Fruit fly (Drosophila melanogaster) whole organism, embryonic: ENCODE measurements around the gene CG5068.

ENCODE experiments used
- ATbp ChIP-seq: fragments of 200-800 bp; sonication (Bioruptor generic); optimal IDR thresholded peaks from 2 replicates; lab custom pipeline; 2017; ENCODE audit warnings: missing biosample characterization, mild to moderate bottlenecking, missing genetic modification characterization, missing genetic modification reagents
- Atf-2 ChIP-seq: fragments of 200-800 bp; sonication (Bioruptor generic); optimal IDR thresholded peaks from 2 replicates; lab custom pipeline; 2016; ENCODE audit warnings: missing biosample characterization, missing genetic modification characterization
- Blimp-1 ChIP-seq: fragments of 200-800 bp; sonication (Bioruptor generic); optimal IDR thresholded peaks from 3 replicates; lab custom pipeline; 2018; ENCODE audit warnings: missing biosample characterization, missing genetic modification characterization, mild to moderate bottlenecking, moderate library complexity, missing genetic modification reagents
- CG10274 ChIP-seq: fragments of 200-800 bp; sonication (Bioruptor generic); optimal IDR thresholded peaks from 3 replicates; lab custom pipeline; 2017; ENCODE audit warnings: missing biosample characterization, mild to moderate bottlenecking, missing genetic modification characterization
- CG10366 ChIP-seq: fragments of 200-800 bp; sonication (Bioruptor generic); IDR thresholded peaks from 2 replicates; pipeline ENCODE4 v1.3.6; 2022; ENCODE audit warnings: missing biosample characterization, missing genetic modification characterization
- CG10565 ChIP-seq: fragments of 200-800 bp; sonication (Bioruptor generic); optimal IDR thresholded peaks from 3 replicates; lab custom pipeline; 2016; ENCODE audit warnings: missing biosample characterization, mild to moderate bottlenecking, missing genetic modification characterization
- CG1233 ChIP-seq: fragments of 200-800 bp; sonication (Bioruptor generic); optimal IDR thresholded peaks from 4 replicates; lab custom pipeline; 2018; ENCODE audit warnings: missing biosample characterization, mild to moderate bottlenecking, missing genetic modification characterization
- CG14965 ChIP-seq: fragments of 200-800 bp; sonication (Bioruptor generic); optimal IDR thresholded peaks from 2 replicates; lab custom pipeline; 2016; ENCODE audit warnings: missing biosample characterization, missing genetic modification characterization, borderline replicate concordance
- CG16863 ChIP-seq: fragments of 200-800 bp; sonication (Bioruptor generic); optimal IDR thresholded peaks from 3 replicates; lab custom pipeline; 2016; ENCODE audit warnings: missing biosample characterization, missing genetic modification characterization
- CG17328 ChIP-seq: fragments of 200-800 bp; sonication (Bioruptor generic); IDR thresholded peaks from 2 replicates; pipeline ENCODE4 v1.3.6; 2022; ENCODE audit warnings: missing biosample characterization, missing genetic modification characterization
- CG17829 ChIP-seq: fragments of 200-800 bp; optimal IDR thresholded peaks from 2 replicates; lab custom pipeline; 2019; ENCODE audit warnings: missing biosample characterization, mild to moderate bottlenecking, missing genetic modification characterization, moderate library complexity
- CG18262 ChIP-seq: fragments of 200-800 bp; optimal IDR thresholded peaks from 3 replicates; lab custom pipeline; 2019; ENCODE audit warnings: missing biosample characterization, mild to moderate bottlenecking, missing genetic modification characterization, moderate library complexity
- CG2678 ChIP-seq: fragments of 200-800 bp; sonication (Bioruptor generic); optimal IDR thresholded peaks from 3 replicates; lab custom pipeline; 2019; ENCODE audit warnings: missing biosample characterization, mild to moderate bottlenecking, missing genetic modification characterization, moderate library complexity
- CG30403 ChIP-seq: fragments of 200-800 bp; sonication (Bioruptor generic); optimal IDR thresholded peaks from 3 replicates; lab custom pipeline; 2016; ENCODE audit warnings: missing biosample characterization, missing genetic modification characterization
- CG3726 ChIP-seq: fragments of 200-800 bp; sonication (Bioruptor generic); IDR thresholded peaks from 3 replicates; pipeline ENCODE4, ENCODE4 v1.3.6; 2022; ENCODE audit warnings: missing biosample characterization, missing genetic modification characterization
- CG4424 ChIP-seq: fragments of 200-800 bp; sonication (Bioruptor generic); optimal IDR thresholded peaks from 3 replicates; lab custom pipeline; 2016; ENCODE audit warnings: missing biosample characterization, missing genetic modification characterization
- CG4707 ChIP-seq: fragments of 200-800 bp; sonication (Bioruptor generic); optimal IDR thresholded peaks from 2 replicates; lab custom pipeline; 2018; ENCODE audit warnings: missing biosample characterization, mild to moderate bottlenecking, missing genetic modification characterization, moderate library complexity
- CG6272 ChIP-seq: fragments of 200-800 bp; sonication (Bioruptor generic); IDR thresholded peaks from 2 replicates; pipeline ENCODE4 v1.3.6; 2022; ENCODE audit warnings: missing biosample characterization, missing genetic modification characterization
- CG7372 ChIP-seq: fragments of 200-800 bp; sonication (Bioruptor generic); IDR thresholded peaks from 2 replicates; pipeline ENCODE4 v1.3.6; 2022; ENCODE audit warnings: missing biosample characterization, missing genetic modification characterization
- CG7839 ChIP-seq: fragments of 200-800 bp; sonication (Bioruptor generic); optimal IDR thresholded peaks from 3 replicates; lab custom pipeline; 2018; ENCODE audit warnings: missing biosample characterization, mild to moderate bottlenecking, missing genetic modification characterization, moderate library complexity
- CG8388 ChIP-seq: fragments of 200-800 bp; sonication (Bioruptor generic); optimal IDR thresholded peaks from 2 replicates; lab custom pipeline; 2019; ENCODE audit warnings: missing biosample characterization, mild to moderate bottlenecking, missing genetic modification characterization, moderate library complexity
- CoRest ChIP-seq: fragments of 200-800 bp; sonication (Bioruptor generic); optimal IDR thresholded peaks from 3 replicates; lab custom pipeline; 2018; ENCODE audit warnings: missing biosample characterization, mild to moderate bottlenecking, missing genetic modification characterization, moderate library complexity
- D ChIP-seq, 2 experiments: fragments of 200-800 bp in 1 of 2; fragments of >200 bp in 1 of 2; sonication (Bioruptor generic) in 1 of 2; optimal IDR thresholded peaks; 2 replicates in 1 of 2; 3 replicates in 1 of 2; lab custom pipeline; 2017; ENCODE audit warnings: mild to moderate bottlenecking in 1 of 2, missing biosample characterization in 1 of 2, missing genetic modification characterization in 1 of 2, missing genetic modification reagents in 1 of 2
- Eip74EF ChIP-seq, 2 experiments: fragments of 200-800 bp in 1 of 2; fragments of >200 bp in 1 of 2; sonication (Bioruptor generic) in 1 of 2; optimal IDR thresholded peaks; 2 replicates each; lab custom pipeline; 2017 to 2019; ENCODE audit warnings: missing biosample characterization in 2 of 2, missing genetic modification characterization in 2 of 2, mild to moderate bottlenecking in 1 of 2, moderate library complexity in 1 of 2
- Hr51 ChIP-seq, 2 experiments: fragments of 200-800 bp; sonication (Bioruptor generic); optimal IDR thresholded peaks; 2 replicates in 1 of 2; 3 replicates in 1 of 2; lab custom pipeline; 2016 to 2018; ENCODE audit warnings: missing biosample characterization in 2 of 2, missing genetic modification characterization in 2 of 2, mild to moderate bottlenecking in 1 of 2, moderate library complexity in 1 of 2
- Med ChIP-seq: fragments of 200-800 bp; sonication (Bioruptor generic); peaks from one replicate; lab custom pipeline; 2016; ENCODE audit warnings: missing biosample characterization, missing genetic modification characterization, mild to moderate bottlenecking, inconsistent platforms, moderate library complexity
- Mes4 ChIP-seq: fragments of 200-800 bp; sonication (Bioruptor generic); optimal IDR thresholded peaks from 2 replicates; lab custom pipeline; 2016; ENCODE audit warnings: missing biosample characterization, missing genetic modification characterization
- Sox100B ChIP-seq: fragments of 200-800 bp; sonication (Bioruptor generic); optimal IDR thresholded peaks from 3 replicates; lab custom pipeline; 2018; ENCODE audit warnings: missing biosample characterization, mild to moderate bottlenecking, missing genetic modification characterization
- Xrp1 ChIP-seq: fragments of 200-800 bp; sonication (Bioruptor generic); IDR thresholded peaks from 2 replicates; pipeline ENCODE4 v1.3.6; 2022; ENCODE audit warnings: missing biosample characterization, missing genetic modification characterization
- bowl ChIP-seq: fragments of 200-800 bp; sonication (Bioruptor generic); IDR thresholded peaks from 2 replicates; pipeline ENCODE4 v1.3.6; 2022; ENCODE audit warnings: missing biosample characterization, missing genetic modification characterization
- bsh ChIP-seq, 2 experiments: fragments of 200-800 bp; sonication (Bioruptor generic); optimal IDR thresholded peaks; 2 replicates each; lab custom pipeline; 2017 to 2018; ENCODE audit warnings: mild to moderate bottlenecking in 2 of 2, missing biosample characterization in 2 of 2, missing genetic modification characterization in 2 of 2, moderate library complexity in 1 of 2
- crc ChIP-seq: fragments of 200-800 bp; sonication (Bioruptor generic); optimal IDR thresholded peaks from 2 replicates; lab custom pipeline; 2016; ENCODE audit warnings: missing biosample characterization, missing genetic modification characterization
- croc ChIP-seq: fragments of 200-800 bp; sonication (Bioruptor generic); conservative IDR thresholded peaks from 3 replicates; pipeline ENCODE4 v1.3.6; 2022; ENCODE audit warnings: missing biosample characterization, missing genetic modification characterization
- dmrt99B ChIP-seq: fragments of 200-800 bp; sonication (Bioruptor generic); optimal IDR thresholded peaks from 2 replicates; lab custom pipeline; 2018; ENCODE audit warnings: missing biosample characterization, mild to moderate bottlenecking, missing genetic modification characterization, moderate library complexity
- dpn ChIP-seq, 2 experiments: fragments of 200-800 bp; sonication (Bioruptor generic); optimal IDR thresholded peaks; 3 replicates each; lab custom pipeline; 2016; ENCODE audit warnings: missing biosample characterization in 2 of 2, missing genetic modification characterization in 2 of 2
- gem ChIP-seq: fragments of 200-800 bp; sonication (Bioruptor generic); optimal IDR thresholded peaks from 2 replicates; lab custom pipeline; 2019; ENCODE audit warnings: missing biosample characterization, mild to moderate bottlenecking, missing genetic modification characterization, moderate library complexity
- hkb ChIP-seq, 2 experiments: fragments of 200-800 bp in 1 of 2; fragments of >200 bp in 1 of 2; sonication (Bioruptor generic) in 1 of 2; IDR thresholded peaks in 1 of 2; optimal IDR thresholded peaks in 1 of 2; 2 replicates each; pipeline versions ENCODE4 v1.3.6 to Lab custom; 2017 to 2022; ENCODE audit warnings: missing biosample characterization in 1 of 2, missing genetic modification characterization in 1 of 2
- lbe ChIP-seq: fragments of 200-800 bp; sonication (Bioruptor generic); optimal IDR thresholded peaks from 2 replicates; lab custom pipeline; 2016; ENCODE audit warnings: missing biosample characterization, mild to moderate bottlenecking, missing genetic modification characterization
- lmd ChIP-seq: fragments of 200-800 bp; sonication (Bioruptor generic); IDR thresholded peaks from 2 replicates; pipeline ENCODE4 v1.3.6; 2022; ENCODE audit warnings: missing biosample characterization, missing genetic modification characterization
- nerfin-1 ChIP-seq: fragments of 200-800 bp; sonication (Bioruptor generic); optimal IDR thresholded peaks from 3 replicates; lab custom pipeline; 2019; ENCODE audit warnings: missing biosample characterization, mild to moderate bottlenecking, missing genetic modification characterization, moderate library complexity
- nerfin-2 ChIP-seq: fragments of 200-800 bp; sonication (Bioruptor generic); IDR thresholded peaks from 2 replicates; pipeline ENCODE4 v1.3.6; 2022; ENCODE audit warnings: missing biosample characterization, missing genetic modification characterization; ENCODE audit not compliant: partially characterized antibody
- nmo ChIP-seq: fragments of 200-800 bp; sonication (Bioruptor generic); optimal IDR thresholded peaks from 2 replicates; lab custom pipeline; 2018; ENCODE audit warnings: missing biosample characterization, mild to moderate bottlenecking, missing genetic modification characterization, moderate library complexity
- org-1 ChIP-seq: fragments of 200-800 bp; sonication (Bioruptor generic); optimal IDR thresholded peaks from 2 replicates; lab custom pipeline; 2017; ENCODE audit warnings: missing biosample characterization, missing genetic modification characterization
- pum ChIP-seq: fragments of 200-800 bp; sonication (Bioruptor generic); optimal IDR thresholded peaks from 2 replicates; lab custom pipeline; 2016; ENCODE audit warnings: missing biosample characterization, missing genetic modification characterization
- sisA ChIP-seq: fragments of 200-800 bp; sonication (Bioruptor generic); IDR thresholded peaks from 2 replicates; pipeline ENCODE4 v1.3.6; 2022; ENCODE audit warnings: missing biosample characterization, missing genetic modification characterization
- slp2 ChIP-seq: fragments of 200-800 bp; sonication (Bioruptor generic); optimal IDR thresholded peaks from 2 replicates; lab custom pipeline; 2016; ENCODE audit warnings: missing biosample characterization, missing genetic modification characterization
- sob ChIP-seq: fragments of 200-800 bp; sonication (Bioruptor generic); IDR thresholded peaks from 2 replicates; pipeline ENCODE4 v1.3.6; 2022; ENCODE audit warnings: missing biosample characterization, missing genetic modification characterization

Gene CG5068

DNA sequence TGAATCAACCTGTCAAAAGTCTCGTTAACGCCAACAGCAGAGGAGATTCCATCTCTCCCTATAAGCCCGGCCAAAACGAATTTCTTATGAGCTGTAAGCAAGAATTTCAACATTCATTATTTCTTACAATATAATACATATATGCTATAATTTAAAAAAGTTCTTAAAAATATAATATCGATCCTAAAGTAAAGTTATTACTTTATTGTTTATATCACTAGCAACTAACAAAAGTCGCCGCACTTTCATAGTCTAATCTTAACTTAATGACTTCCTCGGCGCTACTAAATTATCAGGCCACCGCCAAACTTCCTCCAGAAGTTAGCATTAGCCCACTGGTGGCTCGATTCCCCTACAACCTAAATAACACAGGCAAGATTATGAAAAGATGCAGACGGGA lies 47.0 kb downstream of the CG5068 start (continued):
- TF ChIP-seq nerfin-2 (GFP tag; lab: Robert Waterston, UW) (no peak), CG8388 (GFP tag; lab: Kevin White, UChicago) (peak; percentile 10), hkb (optimal IDR thresholded peaks at IDR 0.05; lab: Kevin White, UChicago) (no peak), hkb (GFP tag; IDR thresholded peaks at IDR 0.05; lab: Robert Waterston, UW) (no peak), nmo (peak; percentile 60), Sox100B (GFP tag; lab: Kevin White, UChicago) (peak; percentile 38), org-1 (no peak), slp2 (GFP tag; lab: Kevin White, UChicago) (no peak), sisA (GFP tag; lab: Robert Waterston, UW) (no peak), lmd (GFP tag; lab: Robert Waterston, UW) (peak; percentile 18; the same call in 1 of the 2 replicates), Med (GFP tag; lab: Kevin White, UChicago) (peak; percentile 34), bsh (GFP tag; optimal IDR thresholded peaks at IDR 0.05; lab: Kevin White, UChicago) (peak in 1 of 2 experiments; percentile 53), CG16863 (GFP tag; lab: Kevin White, UChicago) (no peak), CG10274 (GFP tag; lab: Kevin White, UChicago) (peak; percentile 74), ATbp (GFP tag; lab: Kevin White, UChicago) (peak; percentile 3), Hr51 (GFP tag; optimal IDR thresholded peaks at IDR 0.05; lab: Kevin White, UChicago) (peak in 1 of 2 experiments; percentile 45), CG10366 (GFP tag; lab: Robert Waterston, UW) (no peak), Mes4 (GFP tag; lab: Kevin White, UChicago) (no peak), CG18262 (tag; lab: Kevin White, UChicago) (peak; percentile 56), dmrt99B (peak; percentile 64), lbe (GFP tag; lab: Kevin White, UChicago) (peak; percentile 19), croc (GFP tag; lab: Robert Waterston, UW) (peak; percentile 28; the same call in 1 of the 3 replicates), CG4707 (GFP tag; lab: Kevin White, UChicago) (no peak), Eip74EF (GFP tag; optimal IDR thresholded peaks at IDR 0.05; lab: Kevin White, UChicago) (no peak), CG2678 (tag; lab: Kevin White, UChicago) (peak; percentile 42), CG30403 (GFP tag; lab: Kevin White, UChicago) (peak; percentile 19), CG14965 (GFP tag; lab: Kevin White, UChicago) (no peak), CoRest (tag; lab: Kevin White, UChicago) (peak; percentile 42), CG4424 (GFP tag; lab: Kevin White, UChicago) (peak; percentile 6), pum (GFP tag; lab: Kevin White, UChicago) (no peak), CG7839 (tag; lab: Kevin White, UChicago) (peak; percentile 34), gem (peak; percentile 60)
- TF ChIP-seq, all 482 proteins: peak for 38

dm6 chr3L:9033999-9034626 lies 47.6 kb downstream of the CG5068 start:
- no peak for TF ChIP-seq crc
- TF ChIP-seq CG1233 (GFP tag; lab: Kevin White, UChicago): peak; percentile 35
- peak; percentile 35; the same call in 1 of the 2 replicates for TF ChIP-seq CG6272
- TF ChIP-seq D (optimal IDR thresholded peaks at IDR 0.05; lab: Kevin White, UChicago): no peak
- peak; percentile 78 for TF ChIP-seq D (GFP tag; optimal IDR thresholded peaks at IDR 0.05; lab: Kevin White, UChicago)
- TF ChIP-seq Xrp1: peak; percentile 91
- peak; percentile 85 for TF ChIP-seq CG17328 (GFP tag; lab: Robert Waterston, UW)
- peak; percentile 17 for TF ChIP-seq CG7372 (GFP tag; lab: Robert Waterston, UW)
- 0 out of 3 replicates have a peak, but pooled peaks have one; percentile 5 for TF ChIP-seq CG3726 (GFP tag; lab: Robert Waterston, UW)
- no peak; the same call in 1 of the 2 replicates for TF ChIP-seq sob (GFP tag; lab: Robert Waterston, UW)
- TF ChIP-seq CG4424 (GFP tag; lab: Kevin White, UChicago): peak; percentile 83
- TF ChIP-seq Atf-2: peak; percentile 26
- TF ChIP-seq CG17829 (tag; lab: Kevin White, UChicago): peak; percentile 77
- peak; percentile 77 for TF ChIP-seq croc (GFP tag; lab: Robert Waterston, UW)
- TF ChIP-seq dpn (GFP tag; optimal IDR thresholded peaks at IDR 0.05; lab: Kevin White, UChicago): peak; percentile 23 to 25
- TF ChIP-seq nerfin-1 (tag; lab: Kevin White, UChicago): peak; percentile 70
- TF ChIP-seq CG10565: peak; percentile 36
- TF ChIP-seq bowl (GFP tag; lab: Robert Waterston, UW): no peak
- TF ChIP-seq Blimp-1 (GFP tag; lab: Kevin White, UChicago): peak; percentile 81
